Fruit fly (Drosophila melanogaster) whole organism, wandering third instar larva: Measurements from ENCODE around the gene Smg6.

ENCODE experiments used
- Dfd ChIP-seq: fragments of >200 bp; optimal IDR thresholded peaks from 2 replicates; lab custom pipeline; 2017; ENCODE audit warnings: missing biosample characterization, missing genetic modification characterization
- Myc ChIP-seq: fragments of >200 bp; optimal IDR thresholded peaks from 2 replicates; lab custom pipeline; 2017
- OdsH ChIP-seq: fragments of 200-800 bp; sonication (Bioruptor generic); optimal IDR thresholded peaks from 2 replicates; lab custom pipeline; 2016; ENCODE audit warnings: missing biosample characterization, mild to moderate bottlenecking, missing genetic modification characterization
- Rel ChIP-seq, 2 experiments: fragments of 200-800 bp; sonication (Bioruptor generic) in 1 of 2; optimal IDR thresholded peaks; 2 replicates in 1 of 2; 3 replicates in 1 of 2; lab custom pipeline; 2016 to 2019; ENCODE audit warnings: mild to moderate bottlenecking in 2 of 2, missing biosample characterization in 2 of 2, missing genetic modification characterization in 2 of 2, moderate library complexity in 1 of 2
- dmrt93B ChIP-seq: fragments of 200-800 bp; sonication (Bioruptor generic); optimal IDR thresholded peaks from 2 replicates; lab custom pipeline; 2018; ENCODE audit warnings: missing biosample characterization, mild to moderate bottlenecking, missing genetic modification characterization
- fru ChIP-seq: fragments of 200-800 bp; sonication (Bioruptor generic); optimal IDR thresholded peaks from 3 replicates; lab custom pipeline; 2016; ENCODE audit warnings: missing biosample characterization, mild to moderate bottlenecking, missing genetic modification characterization
- lola ChIP-seq: fragments of >200 bp; optimal IDR thresholded peaks from 2 replicates; lab custom pipeline; 2017; ENCODE audit warnings: missing biosample characterization, missing genetic modification characterization
- sv ChIP-seq: fragments of 200-800 bp; sonication (Bioruptor generic); optimal IDR thresholded peaks from 3 replicates; lab custom pipeline; 2016; ENCODE audit warnings: missing biosample characterization, missing genetic modification characterization
- tai ChIP-seq: sonication (Bioruptor generic); optimal IDR thresholded peaks from 2 replicates; lab custom pipeline; 2016; ENCODE audit warnings: missing biosample characterization, missing genetic modification characterization

- TF ChIP-seq Myc: no peak
- TF ChIP-seq dmrt93B (GFP tag; lab: Kevin White, UChicago): no peak
- no peak for TF ChIP-seq fru (GFP tag; lab: Kevin White, UChicago)
- no peak for TF ChIP-seq Dfd (GFP tag; lab: Kevin White, UChicago)
- no peak for TF ChIP-seq tai
- TF ChIP-seq Rel (GFP tag; optimal IDR thresholded peaks at IDR 0.05; lab: Kevin White, UChicago): no peak
- no peak for TF ChIP-seq Rel (tag; optimal IDR thresholded peaks at IDR 0.05; lab: Kevin White, UChicago)
- TF ChIP-seq OdsH: no peak
- no peak for TF ChIP-seq sv
- TF ChIP-seq lola (GFP tag; lab: Kevin White, UChicago): no peak
Measured at dm6 chr3R:25050649-25051048, 17.4 kb upstream of the Smg6 start.
